Worm (Caenorhabditis elegans): Measurements from ENCODE around the gene srj-57.

The srj-57 gene

DNA sequence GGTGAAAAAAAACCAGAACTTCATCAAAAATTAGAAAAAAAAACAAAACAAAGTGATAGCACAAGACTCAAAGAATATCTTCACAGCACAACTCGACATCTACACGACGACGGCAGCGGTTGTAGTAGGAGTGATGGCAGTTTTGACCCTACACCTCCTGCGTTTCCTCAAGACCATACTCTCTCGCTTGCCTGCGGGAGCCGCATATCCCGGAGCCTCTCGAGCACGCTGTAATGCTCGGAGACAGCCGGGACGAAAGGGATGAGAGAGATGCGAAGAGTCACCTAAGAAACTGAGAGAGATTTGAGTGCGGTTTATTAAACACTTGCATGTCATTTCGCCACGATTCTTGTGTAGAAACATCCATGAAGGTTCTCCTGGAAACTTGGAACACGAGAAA lies 45.9 kb downstream of the srj-57 start:
- TF ChIP-seq zim-3 (tag; optimal IDR thresholded peaks at IDR 0.05): no peak
- TF ChIP-seq somi-1 (GFP tag; optimal IDR thresholded peaks at IDR 0.05): no peak
- TF ChIP-seq atf-7 (tag; optimal IDR thresholded peaks at IDR 0.05): no peak
- TF ChIP-seq F52B5.7 (tag; optimal IDR thresholded peaks at IDR 0.05): no peak
- TF ChIP-seq lag-1 (GFP tag; IDR thresholded peaks at IDR 0.05): no peak
- TF ChIP-seq Y95B8A.8 (GFP tag; IDR thresholded peaks at IDR 0.05): no peak
- TF ChIP-seq lin-40 (tag; optimal IDR thresholded peaks at IDR 0.05): no peak
- TF ChIP-seq athp-1 (tag; optimal IDR thresholded peaks at IDR 0.05): no peak

DNA sequence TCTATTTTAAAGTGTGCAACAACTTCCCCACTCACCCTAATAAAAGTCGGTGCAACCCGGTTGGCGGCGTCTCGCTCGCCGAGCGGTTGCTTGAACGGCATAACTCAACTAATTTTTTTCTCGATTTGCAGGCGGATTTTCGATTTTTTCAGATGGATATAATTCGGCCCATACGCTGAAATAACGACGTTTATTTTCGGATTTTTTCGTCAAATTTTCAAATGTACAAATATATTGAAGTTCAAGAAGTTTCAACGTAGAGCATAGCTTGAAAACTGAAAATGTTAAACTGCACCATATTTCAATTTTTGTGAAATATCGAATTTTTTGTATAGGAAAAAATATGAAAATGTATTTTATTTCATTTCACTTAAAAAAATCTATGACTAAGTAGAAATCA lies 47.6 kb downstream of the srj-57 start, which contains the start of gene ketn-1:
Gene ketn-1, minus strand, starts transcription at position 101 of the 400 bp plus-strand sequence.
- no peak for TF ChIP-seq Y56A3A.18 (GFP tag; IDR thresholded peaks at IDR 0.05)
- no peak for TF ChIP-seq K11D2.4 (GFP tag; IDR thresholded peaks at IDR 0.05)
- TF ChIP-seq hmg-1.2 (GFP tag; IDR thresholded peaks at IDR 0.05): no peak
- TF ChIP-seq aptf-3 (GFP tag; IDR thresholded peaks at IDR 0.05): no peak
- TF ChIP-seq zim-3 (tag; optimal IDR thresholded peaks at IDR 0.05): no peak
- TF ChIP-seq F55B11.4 (tag; optimal IDR thresholded peaks at IDR 0.05; ENCODE audit: borderline replicate concordance, insufficient read depth): no peak
- TF ChIP-seq madf-8 (GFP tag; conservative IDR thresholded peaks at IDR 0.05): no peak
- no peak for TF ChIP-seq ekl-4 (GFP tag; IDR thresholded peaks at IDR 0.05)
- no peak for TF ChIP-seq T07F8.4 (tag; optimal IDR thresholded peaks at IDR 0.05)
- no peak for TF ChIP-seq bed-2 (GFP tag; IDR thresholded peaks at IDR 0.05)
- TF ChIP-seq C06A6.2 (GFP tag; conservative IDR thresholded peaks at IDR 0.05): no peak
- TF ChIP-seq fkh-3 (tag; optimal IDR thresholded peaks at IDR 0.05): no peak
- no peak for TF ChIP-seq snpc-3.4 (tag; optimal IDR thresholded peaks at IDR 0.05)

Measured in whole organism, young adult.